Worm (Caenorhabditis elegans) whole organism, mixed stage, embryonic: ENCODE data around the gene F28C6.9.

Experiments
- M03D4.4 ChIP-seq: sonication (generic microtip); optimal IDR thresholded peaks from 2 replicates; lab custom pipeline; 2017; ENCODE audit warnings: mild to moderate bottlenecking, missing genetic modification characterization, missing compliant biosample characterization
- bed-3 ChIP-seq: fragments of 200-800 bp; sonication (Bioruptor generic); optimal IDR thresholded peaks from 3 replicates; lab custom pipeline; 2018; ENCODE audit warnings: mild to moderate bottlenecking, missing genetic modification characterization, moderate library complexity, missing compliant biosample characterization
- blmp-1 ChIP-seq: fragments of 150-350 bp; optimal IDR thresholded peaks from 2 replicates; lab custom pipeline; 2014; ENCODE audit warnings: missing biosample characterization, missing genetic modification characterization
- ceh-39 ChIP-seq: fragments of 150-350 bp; optimal IDR thresholded peaks from 2 replicates; lab custom pipeline; 2014; ENCODE audit warnings: missing biosample characterization, missing genetic modification characterization
- ceh-43 ChIP-seq: fragments of 200-800 bp; sonication (Bioruptor generic); optimal IDR thresholded peaks from 2 replicates; lab custom pipeline; 2018; ENCODE audit warnings: mild to moderate bottlenecking, missing genetic modification characterization, moderate library complexity, missing compliant biosample characterization
- ceh-83 ChIP-seq: fragments of 200-800 bp; sonication (Bioruptor generic); optimal IDR thresholded peaks from 2 replicates; lab custom pipeline; 2018; ENCODE audit warnings: mild to moderate bottlenecking, missing genetic modification characterization, missing compliant biosample characterization
- ces-1 ChIP-seq: fragments of 150-350 bp; optimal IDR thresholded peaks from 2 replicates; lab custom pipeline; 2014; ENCODE audit warnings: missing biosample characterization, missing genetic modification reagents, missing genetic modification characterization
- cnd-1 ChIP-seq: fragments of 200-800 bp; sonication (Bioruptor generic); optimal IDR thresholded peaks from 2 replicates; lab custom pipeline; 2018; ENCODE audit warnings: mild to moderate bottlenecking, missing genetic modification characterization, missing compliant biosample characterization
- elt-1 ChIP-seq: sonication (generic microtip); optimal IDR thresholded peaks from 2 replicates; lab custom pipeline; 2017; ENCODE audit warnings: missing genetic modification characterization, mild to moderate bottlenecking, missing compliant biosample characterization, antibody characterized with exemption, moderate library complexity, borderline replicate concordance; ENCODE audit not compliant: insufficient read depth
- elt-3 ChIP-seq: fragments of 150-350 bp; optimal IDR thresholded peaks from 2 replicates; lab custom pipeline; 2014; ENCODE audit warnings: missing biosample characterization, missing genetic modification characterization
- flh-1 ChIP-seq: fragments of 200-800 bp; sonication (Bioruptor generic); optimal IDR thresholded peaks from 2 replicates; lab custom pipeline; 2018; ENCODE audit warnings: mild to moderate bottlenecking, missing genetic modification characterization, moderate library complexity, missing compliant biosample characterization
- ham-2 ChIP-seq: fragments of 200-800 bp; sonication (Bioruptor generic); optimal IDR thresholded peaks from 2 replicates; lab custom pipeline; 2018; ENCODE audit warnings: mild to moderate bottlenecking, missing genetic modification characterization, missing compliant biosample characterization
- hlh-1 ChIP-seq: fragments of 150-350 bp; optimal IDR thresholded peaks from 2 replicates; lab custom pipeline; 2014; ENCODE audit warnings: missing biosample characterization, missing genetic modification reagents, missing genetic modification characterization
- lin-13 ChIP-seq: fragments of 150-350 bp; optimal IDR thresholded peaks from 2 replicates; lab custom pipeline; 2014; ENCODE audit warnings: missing biosample characterization, missing genetic modification characterization
- mep-1 ChIP-seq: fragments of 150-350 bp; optimal IDR thresholded peaks from 2 replicates; lab custom pipeline; 2017; ENCODE audit warnings: missing biosample characterization, missing genetic modification reagents, missing genetic modification characterization, inconsistent platforms
- mls-2 ChIP-seq: sonication (generic microtip); optimal IDR thresholded peaks from 2 replicates; lab custom pipeline; 2016; ENCODE audit warnings: mild to moderate bottlenecking, missing genetic modification characterization, moderate library complexity, missing compliant biosample characterization
- nhr-12 ChIP-seq: fragments of 150-350 bp; optimal IDR thresholded peaks from 2 replicates; lab custom pipeline; 2014; ENCODE audit warnings: missing biosample characterization, missing genetic modification characterization
- nhr-237 ChIP-seq: fragments of 150-350 bp; optimal IDR thresholded peaks from 2 replicates; lab custom pipeline; 2014; ENCODE audit warnings: missing biosample characterization, missing genetic modification characterization
- nhr-76 ChIP-seq: sonication (generic microtip); optimal IDR thresholded peaks from 2 replicates; lab custom pipeline; 2017; ENCODE audit warnings: missing biosample characterization, missing genetic modification characterization
- pha-4 ChIP-seq: fragments of 150-350 bp; optimal IDR thresholded peaks from 2 replicates; lab custom pipeline; 2018; ENCODE audit warnings: missing biosample characterization, missing genetic modification reagents, missing genetic modification characterization
- sem-2 ChIP-seq: fragments of 200-800 bp; sonication (Bioruptor generic); optimal IDR thresholded peaks from 2 replicates; lab custom pipeline; 2018; ENCODE audit warnings: mild to moderate bottlenecking, missing genetic modification characterization, missing compliant biosample characterization
- snpc-4 ChIP-seq: fragments of 150-350 bp; optimal IDR thresholded peaks from 2 replicates; lab custom pipeline; 2014; ENCODE audit warnings: missing biosample characterization, missing genetic modification characterization
- sptf-1 ChIP-seq: sonication (generic microtip); optimal IDR thresholded peaks from 2 replicates; lab custom pipeline; 2017; ENCODE audit warnings: mild to moderate bottlenecking, missing genetic modification characterization, moderate library complexity, missing compliant biosample characterization
- tbx-8 ChIP-seq: fragments of 200-800 bp; sonication (Bioruptor generic); optimal IDR thresholded peaks from 2 replicates; lab custom pipeline; 2018; ENCODE audit warnings: mild to moderate bottlenecking, missing genetic modification characterization, moderate library complexity, missing compliant biosample characterization
- unc-120 ChIP-seq: sonication (generic microtip); optimal IDR thresholded peaks from 2 replicates; lab custom pipeline; 2017; ENCODE audit warnings: missing genetic modification characterization, missing compliant biosample characterization; ENCODE audit not compliant: poor library complexity, severe bottlenecking
- unc-39 ChIP-seq: fragments of 150-350 bp; optimal IDR thresholded peaks from 2 replicates; lab custom pipeline; 2014; ENCODE audit warnings: missing biosample characterization, missing genetic modification characterization
- unc-62 ChIP-seq: fragments of 150-350 bp; optimal IDR thresholded peaks from 2 replicates; lab custom pipeline; 2014; ENCODE audit warnings: missing biosample characterization, missing genetic modification reagents, missing genetic modification characterization

F28C6.9 gene

ce11 chrII:8631766-8632165 lies 21.8 kb upstream of the F28C6.9 start:
- TF ChIP-seq flh-1 (GFP tag; lab: Kevin White, UChicago), result no peak
- TF ChIP-seq sptf-1, result no peak

DNA sequence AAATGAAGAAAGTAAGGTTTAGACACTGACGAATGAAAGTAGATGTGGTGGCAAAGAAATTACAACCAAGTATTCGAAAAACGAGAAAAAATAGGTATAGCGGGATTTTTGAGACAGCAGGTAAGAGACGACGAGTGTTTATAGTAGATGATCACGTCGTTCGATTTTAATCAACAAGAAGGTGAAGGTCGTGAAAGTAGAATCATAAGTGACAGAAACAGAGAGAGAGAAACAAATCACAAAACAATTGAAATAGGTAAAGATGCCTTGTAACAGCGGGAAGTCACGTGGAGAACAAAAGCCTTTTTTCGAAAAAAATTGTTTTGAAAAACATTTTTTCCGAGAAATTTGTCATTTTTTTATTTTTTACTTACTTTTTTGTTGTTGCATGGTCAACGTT lies 20.1 kb upstream of the F28C6.9 start, which contains the start of gene T22C8.6:
T22C8.6 (minus strand) TSS at position 194 of the 400 bp plus-strand sequence.
- no peak for TF ChIP-seq nhr-76 (tag; lab: Kevin White, UChicago)
- TF ChIP-seq M03D4.4 (tag; lab: Kevin White, UChicago), result no peak
- TF ChIP-seq nhr-237 (tag; lab: Kevin White, UChicago), result no peak
- no peak for TF ChIP-seq tbx-8 (GFP tag; lab: Kevin White, UChicago)

ce11 chrII:8627907-8628306 lies 17.9 kb upstream of the F28C6.9 start:
- no peak for TF ChIP-seq ceh-43 (GFP tag; lab: Kevin White, UChicago)
- TF ChIP-seq unc-120 (tag; lab: Kevin White, UChicago), result no peak
- no peak for TF ChIP-seq bed-3 (GFP tag; lab: Kevin White, UChicago)
- TF ChIP-seq nhr-12 (tag; lab: Kevin White, UChicago), result no peak

- no peak for TF ChIP-seq ceh-83
- TF ChIP-seq M03D4.4 (tag; lab: Kevin White, UChicago), result no peak
- TF ChIP-seq hlh-1 (tag; lab: Kevin White, UChicago), result no peak
- no peak for TF ChIP-seq ham-2
- no peak for TF ChIP-seq cnd-1 (tag; lab: Kevin White, UChicago)
- no peak for TF ChIP-seq nhr-12 (tag; lab: Kevin White, UChicago)
- TF ChIP-seq pha-4, result no peak
- no peak for TF ChIP-seq ces-1 (GFP tag; lab: Kevin White, UChicago)
- no peak for TF ChIP-seq mep-1 (tag; lab: Kevin White, UChicago)
- TF ChIP-seq, all 35 proteins: peak for 0
These were observed 16.6 kb upstream of the F28C6.9 start for ce11 chrII:8626598-8626997.

DNA sequence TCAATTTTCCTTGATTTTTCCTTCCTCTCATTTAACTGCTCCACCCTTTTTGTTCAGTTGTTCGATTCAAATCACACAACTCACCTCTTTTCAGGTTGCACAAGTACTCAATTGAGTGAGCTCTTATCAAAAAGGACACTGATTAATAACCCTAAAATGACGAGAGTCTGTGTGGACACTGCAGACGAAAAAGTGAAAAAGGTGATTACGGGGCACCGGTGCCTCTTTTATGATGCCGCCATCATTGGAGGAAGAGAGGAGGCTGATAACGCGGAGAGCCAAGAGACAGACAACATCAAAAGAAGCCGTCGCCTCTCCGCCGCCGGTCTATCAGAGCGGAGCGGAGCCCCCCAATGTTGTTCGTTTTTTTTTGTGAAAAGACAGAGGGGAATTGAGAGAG lies 15.2 kb upstream of the F28C6.9 start, which contains the start of gene sptf-2:
sptf-2 (plus strand) TSS at position 297 of the 400 bp plus-strand sequence.
- TF ChIP-seq sem-2 (no peak), ceh-83 (no peak), unc-62 (no peak), unc-120 (tag; lab: Kevin White, UChicago) (no peak), ceh-43 (GFP tag; lab: Kevin White, UChicago) (no peak), nhr-76 (tag; lab: Kevin White, UChicago) (no peak), ces-1 (GFP tag; lab: Kevin White, UChicago) (no peak), lin-13 (tag; lab: Kevin White, UChicago) (no peak)

- TF ChIP-seq elt-1 (tag; lab: Kevin White, UChicago) (no peak), mep-1 (tag; lab: Kevin White, UChicago) (no peak), sptf-1 (no peak), cnd-1 (tag; lab: Kevin White, UChicago) (no peak), blmp-1 (tag; lab: Kevin White, UChicago) (no peak), M03D4.4 (tag; lab: Kevin White, UChicago) (no peak), ceh-39 (tag; lab: Kevin White, UChicago) (no peak), elt-3 (tag; lab: Kevin White, UChicago) (no peak), ceh-83 (no peak), ces-1 (GFP tag; lab: Kevin White, UChicago) (no peak), tbx-8 (GFP tag; lab: Kevin White, UChicago) (no peak), ceh-43 (GFP tag; lab: Kevin White, UChicago) (no peak)
- TF ChIP-seq, all 35 proteins: peak for 0
These were observed 13.4 kb upstream of the F28C6.9 start, which contains the start of gene T22C8.4 for ce11 chrII:8623396-8623795. TSS of gene T22C8.4 (minus strand) at chrII:8623496.

ce11 chrII:8621883-8622282 lies 11.9 kb upstream of the F28C6.9 start, which contains the start of gene T22C8.3:
TSS of gene T22C8.3 (minus strand) at chrII:8621983.
- TF ChIP-seq pha-4 (no peak), ceh-43 (GFP tag; lab: Kevin White, UChicago) (no peak)
- TF ChIP-seq, all 35 proteins: peak for 0

DNA sequence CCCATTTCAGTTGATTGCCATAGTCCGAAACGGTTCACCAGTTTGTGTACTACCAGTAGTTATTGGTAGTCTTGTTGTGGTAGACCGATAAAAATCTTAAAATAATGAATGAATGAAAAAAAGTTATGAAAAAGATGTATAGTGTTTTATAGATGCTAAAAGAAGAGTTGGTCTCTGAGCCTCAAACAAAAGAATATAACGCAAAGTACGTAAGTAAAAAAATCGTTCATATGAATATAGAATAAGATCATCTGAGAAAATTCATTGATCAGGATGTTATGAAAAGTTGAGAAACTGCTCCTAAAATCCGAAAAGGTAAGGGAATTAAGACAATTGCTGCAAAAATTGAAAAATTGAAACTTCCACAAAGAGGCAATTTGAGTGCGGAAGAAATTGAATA lies 7.5 kb upstream of the F28C6.9 start, which contains the start of gene chhy-1:
chhy-1 (minus strand) TSS at position 101 of the 400 bp plus-strand sequence.
- TF ChIP-seq ceh-39 (tag; lab: Kevin White, UChicago) (no peak), blmp-1 (tag; lab: Kevin White, UChicago) (no peak), lin-13 (tag; lab: Kevin White, UChicago) (no peak), cnd-1 (tag; lab: Kevin White, UChicago) (no peak), M03D4.4 (tag; lab: Kevin White, UChicago) (no peak), snpc-4 (tag; lab: Kevin White, UChicago) (no peak), unc-39 (tag; lab: Kevin White, UChicago) (no peak), unc-62 (no peak), sptf-1 (no peak), mls-2 (tag; lab: Kevin White, UChicago) (no peak), nhr-237 (tag; lab: Kevin White, UChicago) (no peak)
